Fruit fly (Drosophila melanogaster) whole organism, embryonic: ENCODE measurements around the gene puc.
A peak's percentile ranks its signal among the peaks of the same experiment; 100 is the strongest.

ENCODE experiments used
- Abd-B ChIP-seq: fragments of 200-800 bp; sonication (Bioruptor generic); optimal IDR thresholded peaks from 2 replicates; lab custom pipeline; 2018; ENCODE audit warnings: missing biosample characterization, mild to moderate bottlenecking, missing genetic modification characterization, moderate library complexity
- Asciz ChIP-seq: fragments of 200-800 bp; sonication (Bioruptor generic); optimal IDR thresholded peaks from 2 replicates; lab custom pipeline; 2017; ENCODE audit warnings: missing biosample characterization, mild to moderate bottlenecking, missing genetic modification characterization, missing genetic modification reagents
- Atf-2 ChIP-seq: fragments of 200-800 bp; sonication (Bioruptor generic); optimal IDR thresholded peaks from 2 replicates; lab custom pipeline; 2016; ENCODE audit warnings: missing biosample characterization, missing genetic modification characterization
- CG1024 ChIP-seq: fragments of 200-800 bp; sonication (Bioruptor generic); IDR thresholded peaks from 2 replicates; pipeline ENCODE4 v1.3.6; 2022; ENCODE audit warnings: missing biosample characterization, missing genetic modification characterization
- CG10366 ChIP-seq: fragments of 200-800 bp; sonication (Bioruptor generic); IDR thresholded peaks from 2 replicates; pipeline ENCODE4 v1.3.6; 2022; ENCODE audit warnings: missing biosample characterization, missing genetic modification characterization
- CG11695 ChIP-seq: fragments of 200-800 bp; sonication (Bioruptor generic); IDR thresholded peaks from 3 replicates; pipeline ENCODE4 v1.3.6; 2022; ENCODE audit warnings: missing biosample characterization, missing genetic modification characterization
- CG12071 ChIP-seq: fragments of 200-800 bp; sonication (Bioruptor generic); optimal IDR thresholded peaks from 3 replicates; lab custom pipeline; 2018; ENCODE audit warnings: missing biosample characterization, mild to moderate bottlenecking, missing genetic modification characterization
- CG14050 ChIP-seq: fragments of 200-800 bp; sonication (Bioruptor generic); IDR thresholded peaks from 3 replicates; pipeline ENCODE4 v1.3.6; 2022; ENCODE audit warnings: missing biosample characterization, missing genetic modification characterization
- CG15696 ChIP-seq: fragments of 200-800 bp; sonication (Bioruptor generic); optimal IDR thresholded peaks from 2 replicates; lab custom pipeline; 2019; ENCODE audit warnings: missing biosample characterization, mild to moderate bottlenecking, missing genetic modification characterization, moderate library complexity
- CG17568 ChIP-seq: fragments of 200-800 bp; sonication (Bioruptor generic); optimal IDR thresholded peaks from 2 replicates; lab custom pipeline; 2018; ENCODE audit warnings: missing biosample characterization, mild to moderate bottlenecking, missing genetic modification characterization, moderate library complexity
- CG18599 ChIP-seq: fragments of 200-800 bp; sonication (Bioruptor generic); optimal IDR thresholded peaks from 3 replicates; lab custom pipeline; 2017; ENCODE audit warnings: missing biosample characterization, missing genetic modification characterization, mild to moderate bottlenecking, moderate library complexity, missing genetic modification reagents
- CG2120 ChIP-seq: fragments of 200-800 bp; sonication (Bioruptor generic); optimal IDR thresholded peaks from 3 replicates; lab custom pipeline; 2016; ENCODE audit warnings: missing biosample characterization, missing genetic modification characterization
- CG2875 ChIP-seq: fragments of 200-800 bp; sonication (Bioruptor generic); optimal IDR thresholded peaks from 2 replicates; lab custom pipeline; 2017; ENCODE audit warnings: missing biosample characterization, mild to moderate bottlenecking, missing genetic modification characterization, missing genetic modification reagents
- CG33557 ChIP-seq: fragments of 200-800 bp; sonication (Bioruptor generic); optimal IDR thresholded peaks from 2 replicates; lab custom pipeline; 2019; ENCODE audit warnings: missing biosample characterization, mild to moderate bottlenecking, missing genetic modification characterization, moderate library complexity
- CG8281 ChIP-seq: fragments of 200-800 bp; sonication (Bioruptor generic); optimal IDR thresholded peaks from 2 replicates; lab custom pipeline; 2018; ENCODE audit warnings: missing biosample characterization, mild to moderate bottlenecking, missing genetic modification characterization, moderate library complexity
- CG8290 ChIP-seq, 3 experiments: fragments of 200-800 bp; sonication (Bioruptor generic); optimal IDR thresholded peaks; 2 replicates each; lab custom pipeline; 2016 to 2019; ENCODE audit warnings: missing biosample characterization in 3 of 3, missing genetic modification characterization in 3 of 3, mild to moderate bottlenecking in 2 of 3, moderate library complexity in 1 of 3
- CG8359 ChIP-seq: fragments of 200-800 bp; sonication (Bioruptor generic); optimal IDR thresholded peaks from 2 replicates; lab custom pipeline; 2017; ENCODE audit warnings: missing biosample characterization, mild to moderate bottlenecking, missing genetic modification characterization, borderline replicate concordance
- CG8944 ChIP-seq: fragments of 200-800 bp; sonication (Bioruptor generic); optimal IDR thresholded peaks from 3 replicates; lab custom pipeline; 2016; ENCODE audit warnings: missing biosample characterization, missing genetic modification characterization
- Dad ChIP-seq: fragments of 200-800 bp; sonication (Bioruptor generic); optimal IDR thresholded peaks from 3 replicates; lab custom pipeline; 2016; ENCODE audit warnings: missing biosample characterization, missing genetic modification characterization
- Doc2 ChIP-seq: fragments of 200-800 bp; sonication (Bioruptor generic); IDR thresholded peaks from 2 replicates; pipeline ENCODE4 v1.3.6; 2022; ENCODE audit warnings: missing biosample characterization, missing genetic modification characterization
- E2f2 ChIP-seq: fragments of 200-800 bp; sonication (Bioruptor generic); IDR thresholded peaks from 2 replicates; pipeline ENCODE4 v1.3.6; 2022; ENCODE audit warnings: missing biosample characterization, missing genetic modification characterization
- Hr39 ChIP-seq: fragments of >200 bp; optimal IDR thresholded peaks from 2 replicates; lab custom pipeline; 2017
- Kr ChIP-seq: fragments of 200-800 bp; sonication (Bioruptor generic); optimal IDR thresholded peaks from 2 replicates; lab custom pipeline; 2017; ENCODE audit warnings: missing biosample characterization, mild to moderate bottlenecking, missing genetic modification characterization
- Med ChIP-seq: fragments of 200-800 bp; sonication (Bioruptor generic); peaks from one replicate; lab custom pipeline; 2016; ENCODE audit warnings: missing biosample characterization, missing genetic modification characterization, mild to moderate bottlenecking, inconsistent platforms, moderate library complexity
- NfI ChIP-seq: fragments of 200-800 bp; sonication (Bioruptor generic); optimal IDR thresholded peaks from 3 replicates; lab custom pipeline; 2018; ENCODE audit warnings: missing biosample characterization, mild to moderate bottlenecking, missing genetic modification characterization, moderate library complexity
- Side ChIP-seq: fragments of 200-800 bp; sonication (Bioruptor generic); optimal IDR thresholded peaks from 2 replicates; lab custom pipeline; 2016; ENCODE audit warnings: missing biosample characterization, missing genetic modification characterization
- Trl ChIP-seq, 3 experiments: fragments of >200 bp in 2 of 3; fragments of 200-800 bp in 1 of 3; sonication (Bioruptor generic) in 1 of 3; optimal IDR thresholded peaks; 2 replicates in 1 of 3; 3 replicates in 2 of 3; lab custom pipeline; 2016 to 2017; ENCODE audit warnings: missing biosample characterization in 1 of 3, missing genetic modification characterization in 1 of 3
- Xbp1 ChIP-seq: fragments of 200-800 bp; sonication (Bioruptor generic); optimal IDR thresholded peaks from 3 replicates; lab custom pipeline; 2016; ENCODE audit warnings: missing biosample characterization, mild to moderate bottlenecking, missing genetic modification characterization
- abd-A ChIP-seq: fragments of 200-800 bp; sonication (Bioruptor generic); optimal IDR thresholded peaks from 3 replicates; lab custom pipeline; 2019; ENCODE audit warnings: missing biosample characterization, mild to moderate bottlenecking, missing genetic modification characterization, moderate library complexity
- amos ChIP-seq: fragments of 200-800 bp; sonication (Bioruptor generic); IDR thresholded peaks from 2 replicates; pipeline ENCODE4 v1.3.6; 2022; ENCODE audit warnings: missing biosample characterization, missing genetic modification characterization; ENCODE audit not compliant: partially characterized antibody
- ara ChIP-seq: fragments of 200-800 bp; sonication (Bioruptor generic); IDR thresholded peaks from 2 replicates; pipeline ENCODE4 v1.3.6; 2022; ENCODE audit warnings: missing biosample characterization, missing genetic modification characterization
- chn ChIP-seq: fragments of 200-800 bp; sonication (Bioruptor generic); optimal IDR thresholded peaks from 2 replicates; lab custom pipeline; 2016; ENCODE audit warnings: missing biosample characterization, missing genetic modification characterization
- dmrt99B ChIP-seq: fragments of 200-800 bp; sonication (Bioruptor generic); optimal IDR thresholded peaks from 2 replicates; lab custom pipeline; 2018; ENCODE audit warnings: missing biosample characterization, mild to moderate bottlenecking, missing genetic modification characterization, moderate library complexity
- en ChIP-seq: fragments of 200-800 bp; sonication (Bioruptor generic); optimal IDR thresholded peaks from 2 replicates; lab custom pipeline; 2016; ENCODE audit warnings: missing biosample characterization, missing genetic modification characterization
- ewg ChIP-seq: fragments of 200-800 bp; sonication (Bioruptor generic); optimal IDR thresholded peaks from 3 replicates; lab custom pipeline; 2017; ENCODE audit warnings: mild to moderate bottlenecking, missing biosample characterization, missing genetic modification reagents, missing genetic modification characterization
- gem ChIP-seq: fragments of 200-800 bp; sonication (Bioruptor generic); optimal IDR thresholded peaks from 2 replicates; lab custom pipeline; 2019; ENCODE audit warnings: missing biosample characterization, mild to moderate bottlenecking, missing genetic modification characterization, moderate library complexity
- inv ChIP-seq: fragments of 200-800 bp; sonication (Bioruptor generic); IDR thresholded peaks from 2 replicates; pipeline ENCODE4 v1.3.6; 2022; ENCODE audit warnings: missing biosample characterization, missing genetic modification characterization; ENCODE audit not compliant: partially characterized antibody
- jing ChIP-seq: fragments of 200-800 bp; sonication (Bioruptor generic); optimal IDR thresholded peaks from 2 replicates; lab custom pipeline; 2018; ENCODE audit warnings: missing biosample characterization, mild to moderate bottlenecking, missing genetic modification characterization
- kah ChIP-seq: fragments of 200-800 bp; sonication (Bioruptor generic); optimal IDR thresholded peaks from 2 replicates; lab custom pipeline; 2018; ENCODE audit warnings: missing biosample characterization, mild to moderate bottlenecking, missing genetic modification characterization
- lab ChIP-seq: fragments of 200-800 bp; sonication (Bioruptor generic); optimal IDR thresholded peaks from 3 replicates; lab custom pipeline; 2017; ENCODE audit warnings: missing biosample characterization, missing genetic modification characterization, mild to moderate bottlenecking, moderate library complexity, missing genetic modification reagents
- otp ChIP-seq: fragments of 200-800 bp; sonication (Bioruptor generic); IDR thresholded peaks from 3 replicates; pipeline ENCODE4, ENCODE4 v1.3.6; 2022; ENCODE audit warnings: missing biosample characterization, missing genetic modification characterization
- pum ChIP-seq: fragments of 200-800 bp; sonication (Bioruptor generic); optimal IDR thresholded peaks from 2 replicates; lab custom pipeline; 2016; ENCODE audit warnings: missing biosample characterization, missing genetic modification characterization
- ranshi ChIP-seq: fragments of 200-800 bp; sonication (Bioruptor generic); IDR thresholded peaks from 2 replicates; pipeline ENCODE4 v1.3.6; 2022; ENCODE audit warnings: missing biosample characterization, missing genetic modification characterization
- ro ChIP-seq: fragments of 200-800 bp; sonication (Bioruptor generic); IDR thresholded peaks from 2 replicates; pipeline ENCODE4 v1.3.6; 2022; ENCODE audit warnings: missing biosample characterization, missing genetic modification characterization
- scrt ChIP-seq: fragments of 200-800 bp; sonication (Bioruptor generic); optimal IDR thresholded peaks from 2 replicates; lab custom pipeline; 2018; ENCODE audit warnings: missing biosample characterization, mild to moderate bottlenecking, missing genetic modification characterization, moderate library complexity
- tap ChIP-seq: fragments of 200-800 bp; optimal IDR thresholded peaks from 3 replicates; lab custom pipeline; 2019; ENCODE audit warnings: missing biosample characterization, mild to moderate bottlenecking, missing genetic modification characterization, moderate library complexity
- toy ChIP-seq: fragments of 200-800 bp; sonication (Bioruptor generic); IDR thresholded peaks from 2 replicates; pipeline ENCODE4 v1.3.6; 2022; ENCODE audit warnings: missing biosample characterization, missing genetic modification characterization

puc gene

DNA sequence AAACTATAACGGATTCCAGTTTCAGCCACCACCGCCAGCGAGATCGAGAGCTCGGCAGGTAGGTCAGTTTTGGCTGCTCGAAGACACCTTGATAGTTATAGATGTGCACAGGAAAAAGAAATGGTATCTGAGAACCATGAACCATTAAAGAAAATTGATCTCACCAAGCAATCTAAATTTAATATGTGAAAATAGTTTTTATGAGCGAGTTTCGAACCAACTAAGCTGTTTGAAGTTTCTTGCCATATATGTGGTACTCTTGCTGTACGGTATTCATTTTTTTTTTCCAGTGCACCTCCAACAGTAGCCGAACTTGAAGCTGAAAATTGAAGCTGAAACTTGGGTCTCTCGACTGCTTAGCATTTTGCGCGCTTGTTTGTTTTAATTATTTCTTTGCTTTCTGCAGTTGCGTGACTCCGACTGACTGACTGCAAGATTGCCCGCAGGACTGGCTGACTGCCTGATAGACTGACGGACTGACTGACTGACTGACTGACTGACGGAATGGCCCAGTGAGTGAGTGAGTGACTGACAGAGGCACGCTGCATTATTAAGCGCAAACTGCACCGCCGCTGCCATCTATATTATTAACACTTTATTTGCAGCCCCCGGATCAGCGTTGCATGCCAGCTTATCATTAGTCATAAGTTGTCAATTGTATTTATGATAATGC lies 66.5 kb downstream of the puc start (continued):
- no peak for TF ChIP-seq Kr (GFP tag; lab: Kevin White, UChicago)
- TF ChIP-seq scrt (GFP tag; lab: Kevin White, UChicago), result no peak
- TF ChIP-seq abd-A (tag; lab: Kevin White, UChicago), result no peak
- peak; percentile 75 for TF ChIP-seq gem
- peak; percentile 98 for TF ChIP-seq CG8281 (tag; lab: Kevin White, UChicago)
- TF ChIP-seq CG2875 (GFP tag; lab: Kevin White, UChicago), result peak; percentile 48
- TF ChIP-seq CG33557 (GFP tag; lab: Kevin White, UChicago), result peak; percentile 37
- no peak for TF ChIP-seq CG17568 (GFP tag; lab: Kevin White, UChicago)
- TF ChIP-seq Side (GFP tag; lab: Kevin White, UChicago), result peak; percentile 18
- peak; percentile 34 for TF ChIP-seq CG15696 (tag; lab: Kevin White, UChicago)
- no peak for TF ChIP-seq CG12071 (GFP tag; lab: Kevin White, UChicago)
- no peak for TF ChIP-seq CG1024
- TF ChIP-seq Dad (GFP tag; lab: Kevin White, UChicago), result no peak
- peak; percentile 7 for TF ChIP-seq ewg
- no peak for TF ChIP-seq CG14050 (GFP tag; lab: Robert Waterston, UW)
- TF ChIP-seq Doc2, result no peak
- TF ChIP-seq Atf-2 (GFP tag; lab: Kevin White, UChicago), result no peak
- no peak for TF ChIP-seq CG18599
- TF ChIP-seq en (GFP tag; lab: Kevin White, UChicago), result peak; percentile 24
- TF ChIP-seq lab, result peak; percentile 20
- TF ChIP-seq pum (GFP tag; lab: Kevin White, UChicago), result peak; percentile 31
- peak; percentile 43; the same call in 1 of the 2 replicates for TF ChIP-seq ara (GFP tag; lab: Robert Waterston, UW)
- no peak for TF ChIP-seq Hr39 (lab: Kevin White, UChicago)
- TF ChIP-seq kah (GFP tag; lab: Kevin White, UChicago), result no peak
- TF ChIP-seq tap (tag; lab: Kevin White, UChicago), result no peak
- TF ChIP-seq inv (GFP tag; lab: Robert Waterston, UW), result no peak
- TF ChIP-seq dmrt99B (tag; lab: Kevin White, UChicago), result peak; percentile 69
- TF ChIP-seq otp, result peak; percentile 61; the same call in 1 of the 3 replicates
- TF ChIP-seq CG8359 (GFP tag; lab: Kevin White, UChicago), result peak; percentile 24
- no peak for TF ChIP-seq toy (GFP tag; lab: Robert Waterston, UW)
- TF ChIP-seq chn (GFP tag; lab: Kevin White, UChicago), result peak; percentile 6
- TF ChIP-seq ranshi (GFP tag; lab: Robert Waterston, UW), result 0 out of 2 replicates have a peak, but pooled peaks have one; percentile 23
- TF ChIP-seq Abd-B (GFP tag; lab: Kevin White, UChicago), result peak; percentile 45
- no peak for TF ChIP-seq NfI (GFP tag; lab: Kevin White, UChicago)
- TF ChIP-seq CG8944 (GFP tag; lab: Kevin White, UChicago), result peak; percentile 35
- TF ChIP-seq Trl (optimal IDR thresholded peaks at IDR 0.05; lab: Kevin White, UChicago), result no peak
- TF ChIP-seq Trl (GFP tag; optimal IDR thresholded peaks at IDR 0.05; lab: Kevin White, UChicago), result peak; percentile 33
- TF ChIP-seq Xbp1 (GFP tag; lab: Kevin White, UChicago), result peak; percentile 46
- peak; percentile 34 for TF ChIP-seq jing (GFP tag; lab: Kevin White, UChicago)
- peak; percentile 57 for TF ChIP-seq CG10366 (GFP tag; lab: Robert Waterston, UW)
- TF ChIP-seq amos (GFP tag; lab: Robert Waterston, UW), result no peak
- no peak for TF ChIP-seq ro (GFP tag; lab: Robert Waterston, UW)
- TF ChIP-seq E2f2 (GFP tag; lab: Robert Waterston, UW), result peak; percentile 18; the same call in 1 of the 2 replicates
- peak; percentile 55 for TF ChIP-seq Asciz (GFP tag; lab: Kevin White, UChicago)
- TF ChIP-seq Med (GFP tag; lab: Kevin White, UChicago), result peak; percentile 87
- no peak for TF ChIP-seq CG8290 (GFP tag; optimal IDR thresholded peaks at IDR 0.05; lab: Kevin White, UChicago)
- TF ChIP-seq CG8290 (tag; optimal IDR thresholded peaks at IDR 0.05; lab: Kevin White, UChicago), result no peak
- no peak for TF ChIP-seq CG2120 (GFP tag; lab: Kevin White, UChicago)
- 0 out of 3 replicates have a peak, but pooled peaks have one; percentile 26 for TF ChIP-seq CG11695 (GFP tag; lab: Robert Waterston, UW)
